Worm (Caenorhabditis elegans): Measurements from ENCODE around the gene pals-25.

The pals-25 gene

DNA sequence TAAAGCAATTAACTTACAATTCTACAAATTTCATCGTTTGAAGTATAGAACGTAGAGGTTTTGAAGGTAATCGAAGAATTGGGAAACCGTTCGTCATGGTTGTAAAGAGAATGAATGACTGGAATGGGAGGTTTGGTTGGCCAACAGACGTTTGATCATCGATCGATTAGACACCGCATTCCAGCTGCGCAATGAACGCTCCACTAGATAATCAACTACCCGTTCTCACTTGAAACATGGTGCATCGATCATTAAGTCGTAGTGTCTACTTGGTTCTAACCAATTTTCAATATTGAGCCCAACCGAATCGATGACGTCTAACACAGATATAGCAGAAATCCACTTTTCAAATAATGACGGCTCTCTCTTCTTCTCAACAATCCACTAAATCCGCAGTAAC, 8.8 kb downstream of the pals-25 start, which contains the start of gene fbxb-82:
TSS of gene fbxb-82 (minus strand) at position 101 of the 400 bp plus-strand sequence.
- TF ChIP-seq ccch-3 (GFP tag; optimal IDR thresholded peaks at IDR 0.05) = no peak
- TF ChIP-seq ceh-91 (GFP tag; IDR thresholded peaks at IDR 0.05) = no peak
- TF ChIP-seq athp-1 (tag; optimal IDR thresholded peaks at IDR 0.05) = no peak
- no peak for TF ChIP-seq snpc-1.1 (tag; optimal IDR thresholded peaks at IDR 0.05; ENCODE audit: insufficient read depth)
- no peak for TF ChIP-seq Y79H2A.3 (GFP tag; conservative IDR thresholded peaks at IDR 0.05)
- TF ChIP-seq B0019.2 (GFP tag; conservative IDR thresholded peaks at IDR 0.05) = no peak
- TF ChIP-seq mel-28 (tag; optimal IDR thresholded peaks at IDR 0.05; ENCODE audit: borderline replicate concordance) = no peak
- TF ChIP-seq nfyb-1 (GFP tag; IDR thresholded peaks at IDR 0.05) = no peak
- no peak for TF ChIP-seq F10E7.11 (tag; optimal IDR thresholded peaks at IDR 0.05)
- no peak for TF ChIP-seq nhr-27 (tag; optimal IDR thresholded peaks at IDR 0.05)
- TF ChIP-seq lsy-27 (tag; optimal IDR thresholded peaks at IDR 0.05; ENCODE audit: borderline replicate concordance, insufficient read depth) = no peak
- no peak for TF ChIP-seq tbx-9 (tag; optimal IDR thresholded peaks at IDR 0.05; ENCODE audit: borderline replicate concordance)
- TF ChIP-seq rec-8 (tag; optimal IDR thresholded peaks at IDR 0.05) = no peak
- no peak for TF ChIP-seq B0261.1 (tag; optimal IDR thresholded peaks at IDR 0.05)
- TF ChIP-seq F22D6.2 (tag; optimal IDR thresholded peaks at IDR 0.05) = no peak
- no peak for TF ChIP-seq B0035.1 (tag; optimal IDR thresholded peaks at IDR 0.05)

ce11 chrIII:145078-145477, 10.8 kb downstream of the pals-25 start, which contains the start of the genes T17A3.12 and fbxb-83:
T17A3.12 (minus strand) TSS chrIII:145178.
fbxb-83 (minus strand) TSS chrIII:145211.
- TF ChIP-seq ztf-28 (GFP tag; IDR thresholded peaks at IDR 0.05) (no peak), tbp1 (GFP tag; optimal IDR thresholded peaks at IDR 0.05) (no peak)

DNA sequence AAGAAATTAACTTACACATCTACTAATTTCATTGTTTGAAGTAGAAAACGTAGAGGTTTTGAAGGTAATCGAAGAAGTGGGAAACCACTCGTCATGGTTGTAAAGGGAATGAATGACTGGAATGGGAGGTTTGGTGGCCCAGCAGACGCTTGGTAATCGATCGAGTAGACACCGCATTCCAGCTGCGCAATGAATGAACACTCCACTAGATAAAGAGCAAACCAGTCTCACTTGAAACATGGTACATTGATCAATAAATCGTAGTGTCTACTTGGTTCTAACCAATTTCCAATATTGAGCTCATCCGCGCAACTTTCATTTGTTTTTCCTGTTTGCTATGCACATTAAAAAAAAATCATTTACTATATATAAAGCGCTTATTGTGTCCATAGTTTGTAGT, 12.1 kb downstream of the pals-25 start, which contains the start of gene fbxb-84:
TSS of gene fbxb-84 (minus strand) at position 101 of the 400 bp plus-strand sequence.
- TF ChIP-seq pbrm-1 (GFP tag; IDR thresholded peaks at IDR 0.05) (no peak), ccch-3 (GFP tag; optimal IDR thresholded peaks at IDR 0.05) (no peak), Y53G8AR.9 (GFP tag; conservative IDR thresholded peaks at IDR 0.05) (no peak), C06A6.2 (GFP tag; conservative IDR thresholded peaks at IDR 0.05) (no peak), nfya-1 (tag; optimal IDR thresholded peaks at IDR 0.05; ENCODE audit: borderline replicate concordance, insufficient read depth) (no peak), Y95B8A.8 (GFP tag; IDR thresholded peaks at IDR 0.05) (no peak), dpff-1 (tag; optimal IDR thresholded peaks at IDR 0.05) (no peak), ztf-18 (tag; optimal IDR thresholded peaks at IDR 0.05) (no peak), Y67H2A.10 (GFP tag; conservative IDR thresholded peaks at IDR 0.05) (no peak)

DNA sequence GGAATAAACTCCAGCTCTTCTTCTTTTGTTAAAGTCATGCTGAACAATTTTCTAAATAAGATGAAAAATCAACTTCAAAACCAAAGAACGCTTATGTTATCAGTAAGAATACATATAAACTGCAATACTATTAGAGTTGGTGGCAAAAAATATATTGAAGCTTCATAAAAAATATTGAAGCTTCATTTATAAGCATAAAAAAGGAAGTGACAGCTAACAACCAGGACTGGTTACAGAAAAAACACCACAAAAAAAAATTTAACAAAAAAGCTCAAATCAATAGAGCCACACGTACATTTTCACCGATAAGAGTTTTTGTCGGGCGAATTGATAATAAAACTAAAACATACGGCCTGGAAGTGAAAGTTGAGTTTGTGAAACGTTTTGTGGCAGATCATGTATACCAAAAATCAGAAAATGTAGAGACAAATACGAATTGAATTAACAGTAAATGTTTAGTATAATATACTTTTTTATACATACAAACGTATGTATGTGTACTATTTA, 13.3 kb downstream of the pals-25 start, which contains the start of gene sqst-5:
TSS of gene sqst-5 (minus strand) at position 51 of the 507 bp plus-strand sequence.
- TF ChIP-seq ceh-40 (GFP tag; IDR thresholded peaks at IDR 0.05) (no peak), nhr-80 (tag; optimal IDR thresholded peaks at IDR 0.05) (peak; percentile 69), C06A6.2 (GFP tag; conservative IDR thresholded peaks at IDR 0.05) (no peak), lin-54 (GFP tag; optimal IDR thresholded peaks at IDR 0.05) (no peak), unc-62 (GFP tag; optimal IDR thresholded peaks at IDR 0.05) (no peak), hsf-1 (GFP tag; IDR thresholded peaks at IDR 0.05) (no peak), bed-1 (GFP tag; IDR thresholded peaks at IDR 0.05) (no peak)
